Worm (Caenorhabditis elegans): Measurements from ENCODE around the gene W02D7.4.

ce11 chrV:8253946-8254345 is 43.5 kb downstream of the W02D7.4 start:
- TF ChIP-seq dao-5 (tag; optimal IDR thresholded peaks at IDR 0.05) = no peak
- TF ChIP-seq him-1 (tag; optimal IDR thresholded peaks at IDR 0.05) = no peak
- no peak for TF ChIP-seq W03F9.2 (tag; optimal IDR thresholded peaks at IDR 0.05)
